Worm (Caenorhabditis elegans) whole organism, midembryonic: Measurements from ENCODE around the gene C37C3.2.

Source experiments
- T22C8.4 ChIP-seq: fragments of 200-800 bp; sonication (Bioruptor generic); IDR thresholded peaks from 2 replicates; pipeline ENCODE4 v1.3.6; 2022; ENCODE audit warnings: missing genetic modification characterization, missing compliant biosample characterization
- cog-1 ChIP-seq: sonication (generic microtip); optimal IDR thresholded peaks from 2 replicates; lab custom pipeline; 2016; ENCODE audit warnings: missing genetic modification characterization, missing compliant biosample characterization
- flt-1 ChIP-seq: fragments of 200-800 bp; sonication (Bioruptor generic); IDR thresholded peaks from 2 replicates; pipeline ENCODE4 v1.3.6; 2022; ENCODE audit warnings: missing genetic modification characterization, missing compliant biosample characterization
- klf-2 ChIP-seq: fragments of 200-800 bp; sonication (Bioruptor generic); conservative IDR thresholded peaks from 2 replicates; pipeline ENCODE4 v1.3.6; 2022; ENCODE audit warnings: missing genetic modification reagents, missing genetic modification characterization, missing compliant biosample characterization
- med-1 ChIP-seq: sonication (generic microtip); optimal IDR thresholded peaks from 2 replicates; lab custom pipeline; 2017; ENCODE audit warnings: missing genetic modification characterization, mild to moderate bottlenecking, missing compliant biosample characterization, antibody characterized with exemption, missing genetic modification reagents; ENCODE audit not compliant: insufficient read depth
- ref-1 ChIP-seq: fragments of 200-800 bp; sonication (Bioruptor generic); conservative IDR thresholded peaks from 2 replicates; pipeline ENCODE4 v1.3.6; 2022; ENCODE audit warnings: missing genetic modification reagents, missing genetic modification characterization, missing compliant biosample characterization
- ztf-23 ChIP-seq: fragments of 200-800 bp; sonication (Bioruptor generic); IDR thresholded peaks from 2 replicates; pipeline ENCODE4 v1.3.6; 2022; ENCODE audit warnings: missing genetic modification reagents, missing genetic modification characterization, missing compliant biosample characterization

- TF ChIP-seq flt-1 (GFP tag; lab: Robert Waterston, UW) (0 out of 2 replicates have a peak, but pooled peaks have one; percentile 49), ref-1 (GFP tag; lab: Robert Waterston, UW) (no peak), T22C8.4 (GFP tag; lab: Robert Waterston, UW) (no peak), klf-2 (GFP tag; lab: Robert Waterston, UW) (no peak), med-1 (GFP tag; lab: Kevin White, UChicago) (no peak), ztf-23 (no peak), cog-1 (peak; percentile 30)
Measured at ce11 chrV:7854603-7855002, 1.1 kb upstream of the C37C3.2 start, which contains the start of the genes C37C3.9 and C37C3.18.
